Worm (Caenorhabditis elegans) whole organism, young adult: ENCODE data around the gene C13F10.1.

Experiments used
- B0019.2 ChIP-seq: fragments of 200-800 bp; sonication (Bioruptor generic); conservative IDR thresholded peaks from 2 replicates; pipeline ENCODE4 v1.3.6; 2022; ENCODE audit warnings: missing genetic modification reagents, missing genetic modification characterization, missing compliant biosample characterization
- B0035.1 ChIP-seq: sonication (generic microtip); optimal IDR thresholded peaks from 2 replicates; lab custom pipeline; 2016; ENCODE audit warnings: missing genetic modification characterization, mild to moderate bottlenecking, missing compliant biosample characterization, missing genotype, missing genetic modification reagents
- B0336.3 ChIP-seq: fragments of 200-800 bp; sonication (Bioruptor generic); IDR thresholded peaks from 2 replicates; pipeline ENCODE4 v1.3.6; 2022; ENCODE audit warnings: missing genetic modification characterization, missing compliant biosample characterization
- C17E4.6 ChIP-seq: fragments of 200-800 bp; sonication (Bioruptor generic); IDR thresholded peaks from 2 replicates; pipeline ENCODE4 v1.3.6; 2022; ENCODE audit warnings: missing genetic modification reagents, missing genetic modification characterization, missing compliant biosample characterization
- F37B4.10 ChIP-seq: fragments of 200-800 bp; sonication (Bioruptor generic); IDR thresholded peaks from 2 replicates; pipeline ENCODE4 v1.3.6; 2022; ENCODE audit warnings: missing genetic modification characterization, missing compliant biosample characterization
- F49E8.2 ChIP-seq: sonication (generic microtip); optimal IDR thresholded peaks from 3 replicates; lab custom pipeline; 2017; ENCODE audit warnings: missing genetic modification characterization, mild to moderate bottlenecking, missing compliant biosample characterization, antibody characterized with exemption, moderate library complexity; ENCODE audit not compliant: insufficient read depth
- K12H6.12 ChIP-seq: fragments of 200-800 bp; sonication (Bioruptor generic); optimal IDR thresholded peaks from 2 replicates; lab custom pipeline; 2018; ENCODE audit warnings: mild to moderate bottlenecking, missing genetic modification characterization, missing compliant biosample characterization
- Y53F4B.3 ChIP-seq: fragments of 200-800 bp; sonication (Bioruptor generic); IDR thresholded peaks from 2 replicates; pipeline ENCODE4 v1.3.6; 2022; ENCODE audit warnings: missing genetic modification reagents, missing genetic modification characterization, missing compliant biosample characterization
- Y53G8AR.9 ChIP-seq: fragments of 200-800 bp; sonication (Bioruptor generic); conservative IDR thresholded peaks from 2 replicates; pipeline ENCODE4 v1.3.6; 2022; ENCODE audit warnings: missing genetic modification reagents, missing genetic modification characterization, missing compliant biosample characterization
- Y79H2A.3 ChIP-seq: fragments of 200-800 bp; sonication (Bioruptor generic); conservative IDR thresholded peaks from 2 replicates; pipeline ENCODE4 v1.3.6; 2022; ENCODE audit warnings: missing genetic modification reagents, missing genetic modification characterization, missing compliant biosample characterization
- ama-1 ChIP-seq, 3 experiments: fragments of 150-350 bp in 1 of 3; sonication (generic microtip) in 2 of 3; optimal IDR thresholded peaks; 2 replicates each; lab custom pipeline; 2014 to 2018; ENCODE audit warnings: missing biosample characterization in 2 of 3, missing genetic modification characterization in 2 of 3, missing genetic modification reagents in 2 of 3
- aptf-3 ChIP-seq: fragments of 200-800 bp; sonication (Bioruptor generic); IDR thresholded peaks from 2 replicates; pipeline ENCODE4 v1.3.6; 2022; ENCODE audit warnings: missing genetic modification characterization, missing compliant biosample characterization
- atf-7 ChIP-seq: sonication (generic microtip); optimal IDR thresholded peaks from 2 replicates; lab custom pipeline; 2017; ENCODE audit warnings: mild to moderate bottlenecking, missing genetic modification characterization, missing compliant biosample characterization
- bed-1 ChIP-seq: fragments of 200-800 bp; sonication (Bioruptor generic); IDR thresholded peaks from 2 replicates; pipeline ENCODE4 v1.3.6; 2022; ENCODE audit warnings: missing genetic modification reagents, missing genetic modification characterization, missing compliant biosample characterization
- cebp-1 ChIP-seq, 2 experiments: fragments of 200-800 bp in 1 of 2; sonication (Bioruptor generic) in 1 of 2; sonication (generic microtip) in 1 of 2; IDR thresholded peaks in 1 of 2; optimal IDR thresholded peaks in 1 of 2; 2 replicates each; pipeline versions ENCODE4 v1.3.6 to Lab custom; 2017 to 2022; ENCODE audit warnings: missing compliant biosample characterization in 2 of 2, missing genetic modification characterization in 2 of 2, mild to moderate bottlenecking in 1 of 2, missing genetic modification reagents in 1 of 2, moderate library complexity in 1 of 2
- ceh-100 ChIP-seq: fragments of 200-800 bp; sonication (Bioruptor generic); IDR thresholded peaks from 2 replicates; pipeline ENCODE4 v1.3.6; 2022; ENCODE audit warnings: missing genetic modification reagents, missing genetic modification characterization, missing compliant biosample characterization
- ceh-40 ChIP-seq: fragments of 200-800 bp; sonication (Bioruptor generic); IDR thresholded peaks from 2 replicates; pipeline ENCODE4 v1.3.6; 2022; ENCODE audit warnings: missing genetic modification characterization, missing compliant biosample characterization
- ceh-58 ChIP-seq: fragments of 200-800 bp; sonication (Bioruptor generic); IDR thresholded peaks from 2 replicates; pipeline ENCODE4 v1.3.6; 2022; ENCODE audit warnings: missing genetic modification characterization, missing compliant biosample characterization
- ceh-91 ChIP-seq: fragments of 200-800 bp; sonication (Bioruptor generic); IDR thresholded peaks from 2 replicates; pipeline ENCODE4 v1.3.6; 2022; ENCODE audit warnings: missing genetic modification reagents, missing genetic modification characterization, missing compliant biosample characterization
- die-1 ChIP-seq: sonication (generic microtip); optimal IDR thresholded peaks from 2 replicates; lab custom pipeline; 2016; ENCODE audit warnings: missing genotype, mild to moderate bottlenecking, missing genetic modification characterization, missing compliant biosample characterization
- dox-1 ChIP-seq: fragments of 200-800 bp; sonication (Bioruptor generic); IDR thresholded peaks from 2 replicates; pipeline ENCODE4 v1.3.6; 2022; ENCODE audit warnings: missing genetic modification reagents, missing genetic modification characterization, missing compliant biosample characterization
- egl-44 ChIP-seq: fragments of 200-800 bp; sonication (Bioruptor generic); IDR thresholded peaks from 2 replicates; pipeline ENCODE4 v1.3.6; 2022; ENCODE audit warnings: missing genetic modification reagents, missing genetic modification characterization, missing compliant biosample characterization
- egrh-3 ChIP-seq: fragments of 200-800 bp; sonication (Bioruptor generic); IDR thresholded peaks from 2 replicates; pipeline ENCODE4 v1.3.6; 2022; ENCODE audit warnings: missing genetic modification reagents, missing genetic modification characterization, missing compliant biosample characterization
- ekl-4 ChIP-seq: fragments of 200-800 bp; sonication (Bioruptor generic); IDR thresholded peaks from 2 replicates; pipeline ENCODE4 v1.3.6; 2022; ENCODE audit warnings: missing genetic modification reagents, missing genetic modification characterization, missing compliant biosample characterization
- fkh-3 ChIP-seq: sonication (generic microtip); optimal IDR thresholded peaks from 2 replicates; lab custom pipeline; 2016; ENCODE audit warnings: mild to moderate bottlenecking, missing genetic modification characterization, missing compliant biosample characterization
- gei-17 ChIP-seq: fragments of 200-800 bp; sonication (Bioruptor generic); optimal IDR thresholded peaks from 2 replicates; lab custom pipeline; 2018; ENCODE audit warnings: mild to moderate bottlenecking, missing genetic modification characterization, missing compliant biosample characterization
- lin-26 ChIP-seq: fragments of 200-800 bp; sonication (Bioruptor generic); IDR thresholded peaks from 2 replicates; pipeline ENCODE4 v1.3.6; 2022; ENCODE audit warnings: missing genetic modification reagents, missing genetic modification characterization, missing compliant biosample characterization
- lsy-27 ChIP-seq: sonication (generic microtip); optimal IDR thresholded peaks from 2 replicates; lab custom pipeline; 2017; ENCODE audit warnings: missing genetic modification characterization, mild to moderate bottlenecking, missing compliant biosample characterization, antibody characterized with exemption, missing genotype, borderline replicate concordance; ENCODE audit not compliant: insufficient read depth
- madf-10 ChIP-seq: sonication (generic microtip); optimal IDR thresholded peaks from 2 replicates; lab custom pipeline; 2016; ENCODE audit warnings: mild to moderate bottlenecking, missing genetic modification characterization, missing compliant biosample characterization
- madf-3 ChIP-seq: fragments of 200-800 bp; sonication (Bioruptor generic); IDR thresholded peaks from 2 replicates; pipeline ENCODE4 v1.3.6; 2022; ENCODE audit warnings: missing genetic modification reagents, missing genetic modification characterization, missing compliant biosample characterization
- madf-6 ChIP-seq: fragments of 200-800 bp; sonication (Bioruptor generic); IDR thresholded peaks from 2 replicates; pipeline ENCODE4 v1.3.6; 2022; ENCODE audit warnings: missing genetic modification reagents, missing genetic modification characterization, missing compliant biosample characterization
- madf-8 ChIP-seq: fragments of 200-800 bp; sonication (Bioruptor generic); conservative IDR thresholded peaks from 2 replicates; pipeline ENCODE4 v1.3.6; 2022; ENCODE audit warnings: missing genetic modification reagents, missing genetic modification characterization, missing compliant biosample characterization
- mes-4 ChIP-seq: sonication (generic microtip); optimal IDR thresholded peaks from 2 replicates; lab custom pipeline; 2016; ENCODE audit warnings: missing genotype, missing genetic modification characterization, missing compliant biosample characterization
- nfyb-1 ChIP-seq: fragments of 200-800 bp; sonication (Bioruptor generic); IDR thresholded peaks from 2 replicates; pipeline ENCODE4 v1.3.6; 2022; ENCODE audit warnings: missing genetic modification reagents, missing genetic modification characterization, missing compliant biosample characterization
- nhr-27 ChIP-seq: fragments of 200-800 bp; sonication (Bioruptor generic); optimal IDR thresholded peaks from 2 replicates; lab custom pipeline; 2018; ENCODE audit warnings: mild to moderate bottlenecking, missing genetic modification characterization, moderate library complexity, missing compliant biosample characterization
- pbrm-1 ChIP-seq: fragments of 200-800 bp; sonication (Bioruptor generic); IDR thresholded peaks from 2 replicates; pipeline ENCODE4 v1.3.6; 2022; ENCODE audit warnings: missing genetic modification reagents, missing genetic modification characterization, missing compliant biosample characterization
- rcor-1 ChIP-seq: fragments of 200-800 bp; sonication (Bioruptor generic); IDR thresholded peaks from 2 replicates; pipeline ENCODE4 v1.3.6; 2022; ENCODE audit warnings: missing genetic modification reagents, missing genetic modification characterization, missing compliant biosample characterization
- repo-1 ChIP-seq: sonication (generic microtip); optimal IDR thresholded peaks from 2 replicates; lab custom pipeline; 2017; ENCODE audit warnings: mild to moderate bottlenecking, missing genetic modification characterization, missing compliant biosample characterization
- tbp1 ChIP-seq: fragments of 200-800 bp; sonication (Bioruptor generic); optimal IDR thresholded peaks from 2 replicates; lab custom pipeline; 2018; ENCODE audit warnings: mild to moderate bottlenecking, missing genetic modification characterization, missing compliant biosample characterization
- tbx-9 ChIP-seq: sonication (generic microtip); optimal IDR thresholded peaks from 2 replicates; lab custom pipeline; 2016; ENCODE audit warnings: borderline replicate concordance, missing genetic modification characterization, inconsistent platforms, missing compliant biosample characterization
- unc-62 ChIP-seq: fragments of 150-350 bp; optimal IDR thresholded peaks from 2 replicates; lab custom pipeline; 2014; ENCODE audit warnings: missing biosample characterization, missing genetic modification reagents, missing genetic modification characterization
- xnd-1 ChIP-seq: sonication (generic microtip); optimal IDR thresholded peaks from 2 replicates; lab custom pipeline; 2016; ENCODE audit warnings: missing genotype, missing genetic modification reagents, missing genetic modification characterization, missing compliant biosample characterization
- zfh-2 ChIP-seq: fragments of 200-800 bp; sonication (Bioruptor generic); conservative IDR thresholded peaks from 2 replicates; pipeline ENCODE4 v1.3.6; 2022; ENCODE audit warnings: missing genetic modification reagents, missing genetic modification characterization, missing compliant biosample characterization
- zim-3 ChIP-seq: sonication (generic microtip); optimal IDR thresholded peaks from 2 replicates; lab custom pipeline; 2017; ENCODE audit warnings: mild to moderate bottlenecking, missing genetic modification characterization, moderate library complexity, missing compliant biosample characterization
- ztf-6 ChIP-seq: fragments of 200-800 bp; sonication (Bioruptor generic); IDR thresholded peaks from 2 replicates; pipeline ENCODE4 v1.3.6; 2022; ENCODE audit warnings: missing genetic modification reagents, missing genetic modification characterization, missing compliant biosample characterization

C13F10.1 gene

ce11 chrV:7196498-7196966 lies 27.3 kb upstream of the C13F10.1 start, which contains the start of gene F09G2.2 (continued):
- peak; percentile 77 for TF ChIP-seq xnd-1
- no peak for TF ChIP-seq bed-1 (GFP tag; lab: Robert Waterston, UW)
- TF ChIP-seq B0035.1 (tag; lab: Kevin White, UChicago): peak; percentile 0
- 0 out of 2 replicates have a peak, but pooled peaks have one; percentile 53 for TF ChIP-seq B0019.2
- no peak for TF ChIP-seq nhr-27 (tag; lab: Kevin White, UChicago)
- TF ChIP-seq mes-4: no peak
- TF ChIP-seq unc-62 (GFP tag; lab: Kevin White, UChicago): peak; percentile 13
- TF ChIP-seq B0336.3 (GFP tag; lab: Robert Waterston, UW): peak; percentile 84
- peak; percentile 14 for TF ChIP-seq atf-7 (tag; lab: Kevin White, UChicago)
- peak; percentile 82 for TF ChIP-seq ceh-91 (GFP tag; lab: Robert Waterston, UW)
- TF ChIP-seq madf-10 (tag; lab: Kevin White, UChicago): peak; percentile 78
- TF ChIP-seq egrh-3 (GFP tag; lab: Robert Waterston, UW): peak; percentile 58
- peak; percentile 81 for TF ChIP-seq C17E4.6 (GFP tag; lab: Robert Waterston, UW)
- TF ChIP-seq egl-44 (GFP tag; lab: Robert Waterston, UW): peak; percentile 52; the same call in 1 of the 2 replicates
- TF ChIP-seq repo-1 (tag; lab: Kevin White, UChicago): no peak
- peak; percentile 78 for TF ChIP-seq cebp-1 (GFP tag; IDR thresholded peaks at IDR 0.05; lab: Robert Waterston, UW)
- TF ChIP-seq cebp-1 (tag; optimal IDR thresholded peaks at IDR 0.05; lab: Kevin White, UChicago): peak; percentile 91
- peak; percentile 89 for TF ChIP-seq pbrm-1 (GFP tag; lab: Robert Waterston, UW)
- TF ChIP-seq aptf-3: no peak
- TF ChIP-seq F37B4.10: no peak
- peak; percentile 82 for TF ChIP-seq madf-8
- TF ChIP-seq lsy-27: no peak
- peak; percentile 71 for TF ChIP-seq ceh-100 (GFP tag; lab: Robert Waterston, UW)
- TF ChIP-seq Y79H2A.3 (GFP tag; lab: Robert Waterston, UW): no peak
- TF ChIP-seq Y53F4B.3 (GFP tag; lab: Robert Waterston, UW): 0 out of 2 replicates have a peak, but pooled peaks have one; percentile 10
- peak; percentile 42 for TF ChIP-seq gei-17 (GFP tag; lab: Kevin White, UChicago)
- no peak for TF ChIP-seq zim-3
- peak; percentile 96 for TF ChIP-seq dox-1 (GFP tag; lab: Robert Waterston, UW)
- TF ChIP-seq madf-6 (GFP tag; lab: Robert Waterston, UW): peak; percentile 95
- no peak for TF ChIP-seq die-1 (tag; lab: Kevin White, UChicago)

ce11 chrV:7197036-7197435 lies 26.8 kb upstream of the C13F10.1 start:
- TF ChIP-seq unc-62 (GFP tag; lab: Kevin White, UChicago) (no peak), ekl-4 (GFP tag; lab: Robert Waterston, UW) (peak; percentile 57; the same call in 1 of the 2 replicates), lin-26 (GFP tag; lab: Robert Waterston, UW) (peak; percentile 49; the same call in 1 of the 2 replicates), Y53G8AR.9 (GFP tag; lab: Robert Waterston, UW) (0 out of 2 replicates have a peak, but pooled peaks have one; percentile 58), F49E8.2 (tag; lab: Kevin White, UChicago) (peak; percentile 16), madf-8 (no peak), fkh-3 (tag; lab: Kevin White, UChicago) (no peak), madf-3 (GFP tag; lab: Robert Waterston, UW) (peak; percentile 91), tbp1 (peak; percentile 3), aptf-3 (no peak), ztf-6 (GFP tag; lab: Robert Waterston, UW) (no peak), nfyb-1 (no peak), madf-6 (GFP tag; lab: Robert Waterston, UW) (peak; percentile 55), zfh-2 (GFP tag; lab: Robert Waterston, UW) (no peak), K12H6.12 (tag; lab: Kevin White, UChicago) (no peak), B0035.1 (tag; lab: Kevin White, UChicago) (no peak), rcor-1 (0 out of 2 replicates have a peak, but pooled peaks have one; percentile 39), tbx-9 (tag; lab: Kevin White, UChicago) (no peak), ceh-58 (GFP tag; lab: Robert Waterston, UW) (0 out of 2 replicates have a peak, but pooled peaks have one; percentile 52), ama-1 (optimal IDR thresholded peaks at IDR 0.05; lab: Kevin White, UChicago) (no peak), ama-1 (GFP tag; optimal IDR thresholded peaks at IDR 0.05; lab: Kevin White, UChicago) (no peak), ceh-40 (GFP tag; lab: Robert Waterston, UW) (0 out of 2 replicates have a peak, but pooled peaks have one; percentile 3)
